Worm (Caenorhabditis elegans) whole organism, L2 larva: ENCODE measurements around the gene twk-20.

ENCODE experiments used
- elt-1 ChIP-seq: fragments of 150-350 bp; optimal IDR thresholded peaks from 2 replicates; lab custom pipeline; 2014; ENCODE audit warnings: missing biosample characterization, missing genetic modification characterization
- lin-13 ChIP-seq: fragments of 150-350 bp; optimal IDR thresholded peaks from 2 replicates; lab custom pipeline; 2014; ENCODE audit warnings: missing biosample characterization, missing genetic modification reagents, missing genetic modification characterization
- mbf-1 ChIP-seq: sonication (generic microtip); optimal IDR thresholded peaks from 2 replicates; lab custom pipeline; 2017; ENCODE audit warnings: missing biosample characterization, missing genetic modification characterization
- mdl-1 ChIP-seq, 2 experiments: fragments of 150-350 bp in 1 of 2; sonication (generic microtip) in 1 of 2; optimal IDR thresholded peaks; 2 replicates each; lab custom pipeline; 2017; ENCODE audit warnings: missing biosample characterization in 2 of 2, missing genetic modification characterization in 2 of 2
- nhr-10 ChIP-seq: sonication (generic microtip); optimal IDR thresholded peaks from 2 replicates; lab custom pipeline; 2017; ENCODE audit warnings: missing biosample characterization, missing genetic modification characterization
- nhr-25 ChIP-seq: fragments of 150-350 bp; sonication (generic microtip); optimal IDR thresholded peaks from 3 replicates; lab custom pipeline; 2014; ENCODE audit warnings: missing biosample characterization, missing genetic modification characterization
- ztf-11 ChIP-seq: sonication (generic microtip); optimal IDR thresholded peaks from 2 replicates; lab custom pipeline; 2017; ENCODE audit warnings: missing biosample characterization, missing genetic modification characterization

DNA sequence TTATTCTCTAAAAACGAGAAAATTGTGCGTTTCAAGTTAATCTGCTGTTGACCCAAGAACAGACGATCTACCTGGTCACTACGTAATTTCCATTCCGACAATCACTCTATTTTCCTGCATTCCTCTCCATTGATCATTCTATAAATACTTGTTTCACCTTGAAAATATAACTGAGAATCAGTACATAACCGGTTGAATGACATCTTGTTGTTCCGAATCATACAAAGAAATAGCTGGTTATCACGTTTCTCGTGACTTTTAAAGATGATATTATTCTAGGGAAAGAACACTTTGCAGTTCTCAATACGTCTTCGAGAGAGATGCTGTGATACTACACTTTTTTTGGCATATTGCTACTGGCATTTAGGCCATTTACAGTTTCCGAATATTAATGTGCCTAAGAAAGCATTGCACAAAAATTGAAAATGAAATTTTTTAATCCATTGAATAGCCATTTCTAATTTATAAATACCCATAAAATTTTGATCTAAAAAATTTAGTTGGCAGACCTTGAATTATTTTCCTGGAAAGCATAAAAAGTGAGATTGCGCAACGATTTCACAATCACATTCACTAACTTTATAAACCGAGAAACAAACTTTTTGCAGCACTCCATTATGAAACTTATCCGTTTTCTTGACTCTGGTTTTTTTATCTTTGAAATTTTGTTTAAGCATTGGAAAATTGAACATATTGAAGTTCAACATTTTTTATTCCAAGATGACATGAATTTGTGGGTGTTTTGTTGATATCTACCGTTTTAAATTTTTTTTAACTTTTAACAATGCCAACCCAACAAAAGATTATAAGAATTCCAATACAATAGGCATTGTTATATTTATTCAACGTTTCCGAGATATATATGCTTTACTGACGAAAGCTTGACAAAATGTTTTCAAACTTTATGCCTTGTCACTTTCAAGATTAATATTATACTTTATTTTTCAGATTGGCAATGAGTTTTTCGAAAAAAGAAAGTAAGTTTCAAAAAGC is 24.3 kb downstream of the twk-20 start, which contains the start of gene C04A11.5:
- TF ChIP-seq ztf-11 (tag; lab: Kevin White, UChicago) (no peak), elt-1 (no peak), nhr-10 (tag; lab: Kevin White, UChicago) (no peak), mdl-1 (tag; optimal IDR thresholded peaks at IDR 0.05; lab: Kevin White, UChicago) (no peak), mbf-1 (no peak), lin-13 (GFP tag; lab: Kevin White, UChicago) (no peak), nhr-25 (tag; lab: Kevin White, UChicago) (peak; percentile 61)
